Fruit fly (Drosophila melanogaster) S2 (cell line): Measurements from ENCODE around the gene dah.

Source experiments
- CG8478 ChIP-seq: fragments of >200 bp; optimal IDR thresholded peaks from 2 replicates; lab custom pipeline; 2018
- CTCF ChIP-seq, 2 experiments: fragments of >200 bp; optimal IDR thresholded peaks; 2 replicates each; lab custom pipeline; 2018

dm6 chrX:15303176-15304115 lies 24.7 kb upstream of the dah start:
- TF ChIP-seq CTCF (optimal IDR thresholded peaks at IDR 0.05; lab: Kevin White, UChicago) = no peak
- no peak for TF ChIP-seq CG8478 (lab: Kevin White, UChicago)
